Worm (Caenorhabditis elegans): ENCODE results near the gene pgl-1.

DNA sequence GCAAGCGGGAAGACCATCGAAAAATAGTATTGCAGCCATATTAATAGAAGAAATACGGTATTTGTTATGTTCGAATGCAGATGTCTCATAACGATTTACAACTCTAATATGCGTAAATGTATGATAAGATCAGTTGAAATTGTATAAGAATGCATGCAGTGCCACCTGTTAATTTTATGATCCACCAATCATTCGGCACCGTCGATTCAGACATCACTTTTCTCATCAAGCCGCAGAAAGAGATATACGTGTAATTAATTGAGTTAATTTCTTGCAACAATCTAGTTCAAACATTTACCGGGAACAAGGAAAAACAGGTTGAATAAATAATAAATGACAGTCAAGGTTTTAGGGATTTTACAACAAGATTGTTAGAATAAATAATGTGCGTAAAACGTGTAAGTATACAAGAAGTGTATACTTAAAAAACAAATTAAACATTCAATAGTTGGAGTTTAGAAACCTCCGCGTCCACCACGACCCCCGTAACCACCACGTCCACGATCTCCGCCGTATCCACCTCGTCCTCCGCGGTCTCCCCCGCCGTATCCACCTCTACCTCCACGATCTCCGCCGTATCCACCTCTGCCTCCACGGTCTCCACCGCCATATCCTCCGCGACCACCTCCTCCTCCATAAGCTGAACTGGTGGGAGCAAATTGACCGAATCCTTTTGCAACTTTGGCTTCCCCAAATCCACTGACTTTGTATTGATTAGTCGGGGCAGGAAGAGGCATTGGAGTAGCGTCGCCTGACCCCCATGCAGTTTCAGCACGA is 2.8 kb downstream of the pgl-1 start:
- TF ChIP-seq mep-1 (tag; optimal IDR thresholded peaks at IDR 0.05) (no peak), skn-1 (tag; optimal IDR thresholded peaks at IDR 0.05) (no peak), ceh-28 (tag; optimal IDR thresholded peaks at IDR 0.05) (no peak), cey-2 (tag; optimal IDR thresholded peaks at IDR 0.05; ENCODE audit: borderline replicate concordance, insufficient read depth) (no peak), pha-4 (GFP tag; IDR thresholded peaks at IDR 0.05) (no peak; the same call in 1 of the 2 replicates), pha-4 (tag; optimal IDR thresholded peaks at IDR 0.05) (no peak), F37D6.2 (tag; optimal IDR thresholded peaks at IDR 0.05) (no peak), mxl-3 (GFP tag; optimal IDR thresholded peaks at IDR 0.05) (no peak), nhr-48 (tag; optimal IDR thresholded peaks at IDR 0.05) (no peak)
